Fruit fly (Drosophila melanogaster): ENCODE data around the gene CG10462.

Gene CG10462

DNA sequence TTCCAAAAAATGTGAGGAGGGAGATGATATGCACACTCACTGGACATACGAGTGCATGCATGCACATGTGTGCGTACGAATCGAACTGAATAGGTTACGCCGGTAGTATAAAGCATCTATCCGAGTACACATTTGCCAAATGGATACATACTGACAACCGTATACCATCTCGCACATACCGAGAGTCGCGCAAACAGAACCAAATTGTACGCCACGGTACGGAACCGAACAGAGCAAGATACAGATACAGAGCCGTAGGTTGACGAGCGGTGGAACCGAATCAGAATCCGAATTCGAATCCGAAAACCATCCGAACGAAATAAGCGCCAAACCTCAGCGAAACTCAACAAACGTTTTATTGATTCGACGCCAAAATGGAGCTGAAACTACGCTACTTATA, 19.2 kb upstream of the CG10462 start:
- TF ChIP-seq CG12768 (GFP tag; optimal IDR thresholded peaks at IDR 0.05) (no peak), kay (GFP tag; ENCODE audit: borderline replicate concordance) (no peak), bab1 (GFP tag; optimal IDR thresholded peaks at IDR 0.05) (no peak), CG7045 (GFP tag; optimal IDR thresholded peaks at IDR 0.05) (no peak), cic (GFP tag; optimal IDR thresholded peaks at IDR 0.05) (no peak), CG5204 (GFP tag; optimal IDR thresholded peaks at IDR 0.05) (no peak), cnc (optimal IDR thresholded peaks at IDR 0.05) (no peak), CG7101 (tag; optimal IDR thresholded peaks at IDR 0.05) (no peak), CG11617 (GFP tag; optimal IDR thresholded peaks at IDR 0.05) (no peak), toe (GFP tag; optimal IDR thresholded peaks at IDR 0.05) (no peak), tj (GFP tag; optimal IDR thresholded peaks at IDR 0.05) (no peak), Hr96 (GFP tag; optimal IDR thresholded peaks at IDR 0.05) (no peak)

DNA sequence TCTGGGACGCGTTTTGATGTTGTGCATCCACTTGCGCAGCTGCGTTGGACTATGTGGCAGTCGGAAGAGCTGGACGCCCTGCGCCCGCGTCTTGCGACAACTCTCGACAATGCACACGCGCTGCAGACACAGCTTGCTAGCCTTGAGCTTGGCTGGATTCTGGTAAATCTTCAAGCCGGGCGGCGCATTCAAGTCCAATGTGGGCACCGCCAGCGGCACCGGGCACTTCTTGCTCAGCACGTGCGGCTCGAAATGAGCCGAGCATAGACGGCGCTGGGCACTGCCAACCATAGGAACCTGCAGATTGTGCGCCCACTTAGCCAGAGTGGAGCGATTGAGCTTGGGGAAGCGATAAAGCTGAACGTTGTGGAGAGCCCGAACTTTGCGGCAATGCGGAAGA, 14.8 kb upstream of the CG10462 start:
- TF ChIP-seq CG11617 (GFP tag; optimal IDR thresholded peaks at IDR 0.05) (no peak), CG5204 (GFP tag; optimal IDR thresholded peaks at IDR 0.05) (no peak), tj (GFP tag; optimal IDR thresholded peaks at IDR 0.05) (no peak), cic (GFP tag; optimal IDR thresholded peaks at IDR 0.05) (no peak), CG7101 (tag; optimal IDR thresholded peaks at IDR 0.05) (no peak), cnc (optimal IDR thresholded peaks at IDR 0.05) (no peak), CG33017 (tag; optimal IDR thresholded peaks at IDR 0.05) (no peak), CG12768 (GFP tag; optimal IDR thresholded peaks at IDR 0.05) (no peak), pad (GFP tag; optimal IDR thresholded peaks at IDR 0.05) (no peak), Crg-1 (GFP tag; optimal IDR thresholded peaks at IDR 0.05) (no peak), bab1 (GFP tag; optimal IDR thresholded peaks at IDR 0.05) (no peak), toe (GFP tag; optimal IDR thresholded peaks at IDR 0.05) (no peak), kay (GFP tag; ENCODE audit: borderline replicate concordance) (no peak)

DNA sequence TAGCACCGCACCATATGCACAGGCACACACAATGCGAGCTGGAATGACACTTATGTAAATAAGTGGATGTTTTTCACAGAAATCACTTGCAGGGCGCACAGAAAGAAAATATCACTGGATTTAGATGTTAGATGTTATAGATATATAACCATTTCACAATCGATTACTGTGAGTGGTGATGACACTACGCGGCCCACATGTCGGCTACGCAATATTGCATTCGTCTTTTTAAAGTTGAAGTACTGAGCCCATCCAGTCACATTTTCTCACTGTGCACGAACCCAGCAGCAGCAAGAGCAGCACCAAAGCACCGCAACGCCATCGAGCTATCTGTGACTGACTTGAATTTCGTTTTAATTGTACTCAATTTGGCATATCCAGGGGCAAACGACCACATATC, 13.3 kb downstream of the CG10462 start:
- TF ChIP-seq CG7045 (GFP tag; optimal IDR thresholded peaks at IDR 0.05) (no peak), bab1 (GFP tag; optimal IDR thresholded peaks at IDR 0.05) (no peak), toe (GFP tag; optimal IDR thresholded peaks at IDR 0.05) (no peak), Clk (GFP tag; optimal IDR thresholded peaks at IDR 0.05) (no peak), pad (GFP tag; optimal IDR thresholded peaks at IDR 0.05) (no peak), CG33017 (tag; optimal IDR thresholded peaks at IDR 0.05) (no peak), Crg-1 (GFP tag; optimal IDR thresholded peaks at IDR 0.05) (no peak), CG11617 (GFP tag; optimal IDR thresholded peaks at IDR 0.05) (no peak), CG12768 (GFP tag; optimal IDR thresholded peaks at IDR 0.05) (no peak), cic (GFP tag; optimal IDR thresholded peaks at IDR 0.05) (no peak), cnc (optimal IDR thresholded peaks at IDR 0.05) (no peak), Hr96 (GFP tag; optimal IDR thresholded peaks at IDR 0.05) (no peak)

DNA sequence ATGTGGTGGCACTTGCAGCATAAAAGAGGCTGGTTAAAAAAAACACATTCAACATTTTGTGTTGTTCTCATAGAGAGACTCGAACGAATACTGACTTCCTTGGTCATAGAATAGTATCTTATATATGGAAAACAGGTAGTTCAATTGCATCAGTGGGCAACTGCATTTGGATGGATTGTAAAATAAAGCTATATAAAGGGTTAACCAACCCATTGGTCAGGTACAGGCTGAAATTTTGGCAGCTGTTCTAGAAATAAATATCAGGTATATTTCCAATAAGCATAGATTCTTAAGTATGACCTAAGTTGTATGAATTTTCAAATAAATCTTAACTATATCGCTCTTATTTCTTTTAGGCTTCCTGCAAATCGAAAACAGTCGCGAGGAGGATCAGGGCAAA, 34.9 kb downstream of the CG10462 start, which contains the start of gene scw:
TSS of gene scw (minus strand) at position 101 of the 400 bp plus-strand sequence.
- no peak for TF ChIP-seq cic (GFP tag; optimal IDR thresholded peaks at IDR 0.05)
- no peak for TF ChIP-seq cnc (optimal IDR thresholded peaks at IDR 0.05)
- TF ChIP-seq CG5204 (GFP tag; optimal IDR thresholded peaks at IDR 0.05), result no peak
- no peak for TF ChIP-seq ovo (GFP tag; optimal IDR thresholded peaks at IDR 0.05)
- no peak for TF ChIP-seq Hr96 (GFP tag; optimal IDR thresholded peaks at IDR 0.05)
- TF ChIP-seq CG14711 (tag; optimal IDR thresholded peaks at IDR 0.05), result no peak
- TF ChIP-seq CG33017 (tag; optimal IDR thresholded peaks at IDR 0.05), result no peak
- no peak for TF ChIP-seq CG7045 (GFP tag; optimal IDR thresholded peaks at IDR 0.05)
- no peak for TF ChIP-seq pad (GFP tag; optimal IDR thresholded peaks at IDR 0.05)
- TF ChIP-seq kay (GFP tag; ENCODE audit: borderline replicate concordance), result no peak
- no peak for TF ChIP-seq CG7101 (tag; optimal IDR thresholded peaks at IDR 0.05)
- TF ChIP-seq Mnt (GFP tag; optimal IDR thresholded peaks at IDR 0.05), result no peak
- TF ChIP-seq toe (GFP tag; optimal IDR thresholded peaks at IDR 0.05), result no peak
- TF ChIP-seq Crg-1 (GFP tag; optimal IDR thresholded peaks at IDR 0.05), result no peak
- TF ChIP-seq tj (GFP tag; optimal IDR thresholded peaks at IDR 0.05), result no peak
- TF ChIP-seq CG12768 (GFP tag; optimal IDR thresholded peaks at IDR 0.05), result no peak
- no peak for TF ChIP-seq Clk (GFP tag; optimal IDR thresholded peaks at IDR 0.05)
- no peak for TF ChIP-seq CG11617 (GFP tag; optimal IDR thresholded peaks at IDR 0.05)

DNA sequence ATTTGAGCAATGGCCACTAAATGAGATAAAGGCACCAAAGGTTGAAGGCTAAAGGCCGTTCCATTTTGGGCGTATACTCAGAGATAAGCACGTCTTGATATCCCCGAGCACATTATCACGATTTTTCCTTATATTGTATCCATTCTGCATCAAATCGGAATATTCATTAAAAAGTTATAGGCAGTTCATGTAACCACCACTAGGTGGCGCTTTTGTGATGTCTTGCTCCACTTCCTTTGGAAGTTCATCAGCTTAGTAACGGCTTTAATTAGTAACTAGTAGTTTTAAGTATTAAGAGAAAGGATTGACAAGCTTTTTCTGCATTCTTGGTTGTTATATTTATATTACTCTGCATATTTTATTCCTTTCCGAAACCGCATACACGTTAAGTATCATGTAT, 53.2 kb downstream of the CG10462 start:
- TF ChIP-seq bab1 (GFP tag; optimal IDR thresholded peaks at IDR 0.05) (no peak), pad (GFP tag; optimal IDR thresholded peaks at IDR 0.05) (no peak), ovo (GFP tag; optimal IDR thresholded peaks at IDR 0.05) (no peak), CG7045 (GFP tag; optimal IDR thresholded peaks at IDR 0.05) (no peak), Clk (GFP tag; optimal IDR thresholded peaks at IDR 0.05) (no peak), tj (GFP tag; optimal IDR thresholded peaks at IDR 0.05) (no peak), toe (GFP tag; optimal IDR thresholded peaks at IDR 0.05) (no peak), CG12768 (GFP tag; optimal IDR thresholded peaks at IDR 0.05) (no peak), Crg-1 (GFP tag; optimal IDR thresholded peaks at IDR 0.05) (no peak), Hr96 (GFP tag; optimal IDR thresholded peaks at IDR 0.05) (no peak), CG11617 (GFP tag; optimal IDR thresholded peaks at IDR 0.05) (no peak), Mnt (GFP tag; optimal IDR thresholded peaks at IDR 0.05) (no peak), CG33017 (tag; optimal IDR thresholded peaks at IDR 0.05) (no peak), CG5204 (GFP tag; optimal IDR thresholded peaks at IDR 0.05) (no peak), CG14711 (tag; optimal IDR thresholded peaks at IDR 0.05) (no peak), CG7101 (tag; optimal IDR thresholded peaks at IDR 0.05) (no peak), kay (GFP tag; ENCODE audit: borderline replicate concordance) (no peak), cic (GFP tag; optimal IDR thresholded peaks at IDR 0.05) (no peak)
